Worm (Caenorhabditis elegans): Measurements from ENCODE around the gene Y38H6C.8.

ce11 chrV:20561795-20562194, 48.0 kb downstream of the Y38H6C.8 start, which contains the start of gene F26F2.1:
- TF ChIP-seq dao-5 (tag; optimal IDR thresholded peaks at IDR 0.05) (no peak), him-1 (tag; optimal IDR thresholded peaks at IDR 0.05) (no peak), W03F9.2 (tag; optimal IDR thresholded peaks at IDR 0.05) (no peak)

Data from whole organism, L4/young adult.